Fruit fly (Drosophila melanogaster): ENCODE measurements around the gene CG9967.
A peak's percentile ranks its signal among the peaks of the same experiment; 100 is the strongest.

The CG9967 gene

DNA sequence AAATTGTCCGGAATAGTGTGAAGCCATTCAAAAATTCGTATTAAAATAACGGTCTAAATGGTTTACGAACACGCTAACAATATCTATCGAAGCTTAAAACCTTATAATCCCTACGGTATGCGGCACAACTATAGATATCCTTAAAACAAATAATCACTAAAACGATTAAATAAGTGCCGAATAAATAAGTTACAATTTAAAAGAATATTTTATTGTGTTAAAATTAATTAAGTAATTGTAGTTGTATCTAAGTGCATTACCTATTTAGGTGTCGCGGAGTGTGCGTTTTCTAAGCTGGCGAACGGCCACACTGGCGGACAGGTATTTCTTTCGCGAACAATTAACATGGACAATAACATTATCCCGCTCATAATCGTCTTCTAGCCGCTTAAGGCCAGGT lies 23.6 kb upstream of the CG9967 start, which contains the start of gene Eogt (continued):
- peak; percentile 92 for TF ChIP-seq dmrt93B (GFP tag; optimal IDR thresholded peaks at IDR 0.05)
- TF ChIP-seq Rel (GFP tag; optimal IDR thresholded peaks at IDR 0.05), result no peak
- peak; percentile 76 for TF ChIP-seq Rel (tag; optimal IDR thresholded peaks at IDR 0.05)
- no peak for TF ChIP-seq sage (GFP tag; optimal IDR thresholded peaks at IDR 0.05)
- no peak for TF ChIP-seq usp (GFP tag; optimal IDR thresholded peaks at IDR 0.05)
- peak; percentile 81 for TF ChIP-seq br (GFP tag; optimal IDR thresholded peaks at IDR 0.05)
- TF ChIP-seq jim (GFP tag; optimal IDR thresholded peaks at IDR 0.05), result peak; percentile 15
- TF ChIP-seq Vsx2 (GFP tag; optimal IDR thresholded peaks at IDR 0.05; ENCODE audit: partially characterized antibody), result no peak
- no peak for TF ChIP-seq Dfd (GFP tag; optimal IDR thresholded peaks at IDR 0.05)
- peak; percentile 91 for TF ChIP-seq CG9705 (GFP tag; optimal IDR thresholded peaks at IDR 0.05)

DNA sequence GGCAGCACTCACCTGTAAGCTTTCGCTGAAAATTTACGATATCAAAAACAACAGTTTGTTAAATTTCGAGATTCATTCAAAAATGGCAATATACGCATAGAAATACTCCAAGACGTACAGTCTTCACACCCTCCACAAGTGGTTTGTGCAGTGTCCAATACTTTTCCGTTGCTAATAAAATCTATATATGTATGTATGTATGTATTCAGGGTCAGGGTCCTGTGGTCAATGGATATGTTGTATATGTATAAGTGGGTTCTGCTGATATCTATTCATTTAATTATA lies 19.2 kb upstream of the CG9967 start:
- TF ChIP-seq Hnf4 (GFP tag; optimal IDR thresholded peaks at IDR 0.05) (no peak), dsf (GFP tag; optimal IDR thresholded peaks at IDR 0.05; ENCODE audit: borderline replicate concordance) (no peak), OdsH (GFP tag; optimal IDR thresholded peaks at IDR 0.05) (no peak), usp (GFP tag; optimal IDR thresholded peaks at IDR 0.05) (no peak), Dfd (GFP tag; optimal IDR thresholded peaks at IDR 0.05) (no peak), Myc (optimal IDR thresholded peaks at IDR 0.05) (no peak), lola (GFP tag; optimal IDR thresholded peaks at IDR 0.05) (no peak), br (GFP tag; optimal IDR thresholded peaks at IDR 0.05) (no peak), h (GFP tag; optimal IDR thresholded peaks at IDR 0.05) (no peak), Dif (GFP tag; optimal IDR thresholded peaks at IDR 0.05; ENCODE audit: partially characterized antibody) (no peak), tai (GFP tag; optimal IDR thresholded peaks at IDR 0.05) (no peak), pan (optimal IDR thresholded peaks at IDR 0.05) (no peak), woc (GFP tag; optimal IDR thresholded peaks at IDR 0.05) (no peak), fru (GFP tag; optimal IDR thresholded peaks at IDR 0.05) (no peak), brk (GFP tag; optimal IDR thresholded peaks at IDR 0.05) (no peak), HLH106 (tag; optimal IDR thresholded peaks at IDR 0.05) (no peak)

DNA sequence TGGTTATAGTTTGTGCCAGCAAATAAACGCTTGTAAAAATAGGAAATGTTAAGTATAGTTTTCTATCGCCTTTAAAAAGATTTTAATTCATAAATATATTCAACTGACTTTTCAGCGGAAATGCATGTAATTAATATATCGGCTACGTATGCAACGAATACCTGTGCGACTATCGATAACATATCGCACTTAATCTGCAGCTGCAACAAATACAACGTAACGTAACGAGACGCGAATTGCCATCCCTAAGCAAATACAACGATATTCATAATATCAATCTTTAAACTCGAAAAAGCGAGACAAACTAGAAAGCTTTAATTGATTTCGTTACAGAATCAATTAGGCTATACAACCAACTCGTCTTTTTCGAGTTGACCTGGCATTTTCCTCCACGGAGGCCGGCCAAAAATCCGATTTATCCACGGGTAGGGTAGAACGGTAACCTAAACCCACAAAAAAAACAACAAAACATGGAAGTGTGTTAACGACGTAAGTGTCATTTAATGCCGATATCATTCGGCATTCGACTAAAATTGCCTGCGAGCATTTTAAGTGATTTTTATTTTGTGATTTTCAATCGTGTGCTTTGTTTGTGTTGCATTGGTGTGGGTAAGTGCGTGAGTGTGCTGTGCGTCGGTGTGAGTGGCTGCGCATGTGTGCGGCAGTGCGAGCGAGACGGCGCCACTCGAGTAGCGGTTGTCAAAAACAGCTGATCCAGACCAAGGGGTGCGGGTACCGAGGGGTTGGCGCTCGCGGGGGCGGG lies 18.7 kb upstream of the CG9967 start, which contains the start of gene Atxn7:
Gene Atxn7 (plus strand): TSS at position 187 of the 763 bp plus-strand sequence.
- TF ChIP-seq dsf (GFP tag; optimal IDR thresholded peaks at IDR 0.05; ENCODE audit: borderline replicate concordance) (peak; percentile 32), h (GFP tag; optimal IDR thresholded peaks at IDR 0.05) (peak; percentile 66), usp (GFP tag; optimal IDR thresholded peaks at IDR 0.05) (no peak), sage (GFP tag; optimal IDR thresholded peaks at IDR 0.05) (peak; percentile 59), HLH106 (tag; optimal IDR thresholded peaks at IDR 0.05) (peak; percentile 44), Jra (GFP tag; optimal IDR thresholded peaks at IDR 0.05) (peak; percentile 63), Rel (GFP tag; optimal IDR thresholded peaks at IDR 0.05) (no peak), Rel (tag; optimal IDR thresholded peaks at IDR 0.05) (peak; percentile 63), CG9705 (GFP tag; optimal IDR thresholded peaks at IDR 0.05) (peak; percentile 82), brk (GFP tag; optimal IDR thresholded peaks at IDR 0.05) (no peak), tai (GFP tag; optimal IDR thresholded peaks at IDR 0.05) (no peak), CG32264 (GFP tag; optimal IDR thresholded peaks at IDR 0.05) (peak; percentile 42), psq (GFP tag; optimal IDR thresholded peaks at IDR 0.05) (peak; percentile 30), dmrt93B (GFP tag; optimal IDR thresholded peaks at IDR 0.05) (peak; percentile 75), br (GFP tag; optimal IDR thresholded peaks at IDR 0.05) (peak; percentile 69), Hr83 (GFP tag; optimal IDR thresholded peaks at IDR 0.05; ENCODE audit: poor library complexity, severe bottlenecking) (peak; percentile 69), Hnf4 (GFP tag; optimal IDR thresholded peaks at IDR 0.05) (peak; percentile 65), Sp1 (GFP tag; optimal IDR thresholded peaks at IDR 0.05) (peak; percentile 80), pan (optimal IDR thresholded peaks at IDR 0.05) (no peak), OdsH (GFP tag; optimal IDR thresholded peaks at IDR 0.05) (peak; percentile 35), ey (GFP tag; optimal IDR thresholded peaks at IDR 0.05) (peak; percentile 45), GATAd (GFP tag; optimal IDR thresholded peaks at IDR 0.05) (no peak), Abd-B (GFP tag; optimal IDR thresholded peaks at IDR 0.05) (peak; percentile 46), Dif (GFP tag; optimal IDR thresholded peaks at IDR 0.05; ENCODE audit: partially characterized antibody) (peak; percentile 17), Hr78 (GFP tag; optimal IDR thresholded peaks at IDR 0.05) (no peak), Myc (optimal IDR thresholded peaks at IDR 0.05) (peak; percentile 32), rgr (GFP tag; optimal IDR thresholded peaks at IDR 0.05) (peak; percentile 81), fru (GFP tag; optimal IDR thresholded peaks at IDR 0.05) (peak; percentile 77), lola (GFP tag; optimal IDR thresholded peaks at IDR 0.05) (no peak), sv (GFP tag; optimal IDR thresholded peaks at IDR 0.05) (peak; percentile 13), woc (GFP tag; optimal IDR thresholded peaks at IDR 0.05) (peak; percentile 20), Dfd (GFP tag; optimal IDR thresholded peaks at IDR 0.05) (no peak), foxo (GFP tag; optimal IDR thresholded peaks at IDR 0.05) (peak; percentile 37 to 42), N (GFP tag; optimal IDR thresholded peaks at IDR 0.05) (peak; percentile 89)

Data from whole organism, wandering third instar larva.